Worm (Caenorhabditis elegans) whole organism, L3 larva: ENCODE results near the gene wdr-48.

Experiments used
- aly-2 ChIP-seq: fragments of 150-350 bp; optimal IDR thresholded peaks from 2 replicates; lab custom pipeline; 2014; ENCODE audit warnings: missing biosample characterization, missing genetic modification characterization
- ama-1 ChIP-seq: fragments of 150-350 bp; optimal IDR thresholded peaks from 2 replicates; lab custom pipeline; 2018
- egl-27 ChIP-seq: sonication (generic microtip); optimal IDR thresholded peaks from 4 replicates; lab custom pipeline; 2017; ENCODE audit warnings: missing biosample characterization, missing genetic modification reagents, missing genetic modification characterization
- lin-15B ChIP-seq: fragments of 150-350 bp; optimal IDR thresholded peaks from 2 replicates; lab custom pipeline; 2014; ENCODE audit warnings: missing biosample characterization, missing genetic modification characterization
- nhr-12 ChIP-seq: fragments of 150-350 bp; optimal IDR thresholded peaks from 2 replicates; lab custom pipeline; 2014; ENCODE audit warnings: missing biosample characterization, missing genetic modification characterization
- nhr-237 ChIP-seq: fragments of 150-350 bp; optimal IDR thresholded peaks from 2 replicates; lab custom pipeline; 2014; ENCODE audit warnings: missing biosample characterization, missing genetic modification characterization
- nhr-25 ChIP-seq: sonication (generic microtip); optimal IDR thresholded peaks from 2 replicates; lab custom pipeline; 2017; ENCODE audit warnings: missing biosample characterization, missing genetic modification characterization
- nhr-43 ChIP-seq: sonication (generic microtip); optimal IDR thresholded peaks from 2 replicates; lab custom pipeline; 2016; ENCODE audit warnings: mild to moderate bottlenecking, missing genetic modification characterization, missing compliant biosample characterization; ENCODE audit not compliant: poor library complexity, severe bottlenecking
- nhr-76 ChIP-seq: fragments of 150-350 bp; sonication (generic microtip); optimal IDR thresholded peaks from 5 replicates; lab custom pipeline; 2014; ENCODE audit warnings: missing biosample characterization, missing genetic modification characterization
- pqm-1 ChIP-seq: fragments of 150-350 bp; optimal IDR thresholded peaks from 2 replicates; lab custom pipeline; 2017; ENCODE audit warnings: missing biosample characterization, missing genetic modification characterization, inconsistent platforms
- snpc-4 ChIP-seq: fragments of 150-350 bp; optimal IDR thresholded peaks from 2 replicates; lab custom pipeline; 2014; ENCODE audit warnings: missing biosample characterization, missing genetic modification characterization
- tbx-2 ChIP-seq: sonication (generic microtip); optimal IDR thresholded peaks from 2 replicates; lab custom pipeline; 2016; ENCODE audit warnings: mild to moderate bottlenecking, missing genetic modification characterization, missing compliant biosample characterization
- ztf-11 ChIP-seq: fragments of 150-350 bp; optimal IDR thresholded peaks from 2 replicates; lab custom pipeline; 2014; ENCODE audit warnings: missing biosample characterization, missing genetic modification characterization

ce11 chrIII:4581495-4581894 is 2.8 kb downstream of the wdr-48 start, which contains the start of gene F35G12.12:
- TF ChIP-seq ama-1 (no peak), nhr-237 (no peak), nhr-12 (tag; lab: Kevin White, UChicago) (no peak), pqm-1 (tag; lab: Kevin White, UChicago) (no peak), nhr-43 (tag; lab: Kevin White, UChicago) (no peak), tbx-2 (no peak), aly-2 (tag; lab: Kevin White, UChicago) (no peak), snpc-4 (tag; lab: Kevin White, UChicago) (no peak), nhr-76 (no peak), ztf-11 (tag; lab: Kevin White, UChicago) (no peak), nhr-25 (tag; lab: Kevin White, UChicago) (no peak), egl-27 (tag; lab: Kevin White, UChicago) (no peak), lin-15B (tag; lab: Kevin White, UChicago) (no peak)
